Worm (Caenorhabditis elegans): ENCODE results near the gene gldi-4.

DNA sequence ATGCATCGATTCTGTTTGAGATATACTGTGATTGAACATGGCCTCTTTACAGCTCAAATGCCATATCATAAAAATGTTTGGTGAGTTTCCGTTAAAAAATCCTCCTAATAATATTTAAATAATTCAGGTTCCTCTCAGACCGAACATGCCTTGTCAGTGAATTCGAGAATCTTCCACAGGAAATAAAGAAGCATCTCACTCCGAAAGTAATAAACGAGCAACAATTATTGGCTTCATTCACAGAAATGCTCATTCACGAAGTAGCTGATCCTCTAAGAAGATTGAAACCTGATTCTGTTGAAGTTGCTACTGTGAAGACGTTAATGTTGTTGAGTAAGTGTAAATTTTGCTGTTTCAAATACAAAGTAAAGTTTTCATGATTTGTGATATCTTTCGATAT lies 34.7 kb downstream of the gldi-4 start:
- no peak for TF ChIP-seq nhr-76 (tag; optimal IDR thresholded peaks at IDR 0.05)
- no peak for TF ChIP-seq egl-27 (tag; optimal IDR thresholded peaks at IDR 0.05)
- TF ChIP-seq nhr-12 (tag; optimal IDR thresholded peaks at IDR 0.05) = no peak
- TF ChIP-seq skn-1 (tag; optimal IDR thresholded peaks at IDR 0.05) = no peak
- no peak for TF ChIP-seq pqm-1 (tag; optimal IDR thresholded peaks at IDR 0.05)
- no peak for TF ChIP-seq aly-2 (tag; optimal IDR thresholded peaks at IDR 0.05)
- TF ChIP-seq fos-1 (tag; optimal IDR thresholded peaks at IDR 0.05) = no peak
